Worm (Caenorhabditis elegans) whole organism, young adult: ENCODE results near the gene K01A2.5.
A peak's percentile ranks its signal among the peaks of the same experiment; 100 is the strongest.

Experiments
- B0019.2 ChIP-seq: fragments of 200-800 bp; sonication (Bioruptor generic); conservative IDR thresholded peaks from 2 replicates; pipeline ENCODE4 v1.3.6; 2022; ENCODE audit warnings: missing genetic modification reagents, missing genetic modification characterization, missing compliant biosample characterization
- B0336.3 ChIP-seq: fragments of 200-800 bp; sonication (Bioruptor generic); IDR thresholded peaks from 2 replicates; pipeline ENCODE4 v1.3.6; 2022; ENCODE audit warnings: missing genetic modification characterization, missing compliant biosample characterization
- C06A6.2 ChIP-seq: fragments of 200-800 bp; sonication (Bioruptor generic); conservative IDR thresholded peaks from 2 replicates; pipeline ENCODE4 v1.3.6; 2022; ENCODE audit warnings: missing genetic modification characterization, missing compliant biosample characterization
- C17E4.6 ChIP-seq: fragments of 200-800 bp; sonication (Bioruptor generic); IDR thresholded peaks from 2 replicates; pipeline ENCODE4 v1.3.6; 2022; ENCODE audit warnings: missing genetic modification reagents, missing genetic modification characterization, missing compliant biosample characterization
- D2030.7 ChIP-seq: fragments of 200-800 bp; sonication (Bioruptor generic); IDR thresholded peaks from 2 replicates; pipeline ENCODE4 v1.3.6; 2022; ENCODE audit warnings: missing genetic modification reagents, missing genetic modification characterization, missing compliant biosample characterization
- F10E7.11 ChIP-seq: sonication (generic microtip); optimal IDR thresholded peaks from 2 replicates; lab custom pipeline; 2017; ENCODE audit warnings: mild to moderate bottlenecking, missing genetic modification characterization, moderate library complexity, missing compliant biosample characterization
- F52B5.7 ChIP-seq: sonication (generic microtip); optimal IDR thresholded peaks from 2 replicates; lab custom pipeline; 2016; ENCODE audit warnings: mild to moderate bottlenecking, missing genetic modification characterization, missing compliant biosample characterization
- F57C9.4 ChIP-seq: sonication (generic microtip); optimal IDR thresholded peaks from 2 replicates; lab custom pipeline; 2017; ENCODE audit warnings: mild to moderate bottlenecking, missing genetic modification characterization, missing compliant biosample characterization
- K11D2.4 ChIP-seq: fragments of 200-800 bp; sonication (Bioruptor generic); IDR thresholded peaks from 2 replicates; pipeline ENCODE4 v1.3.6; 2022; ENCODE audit warnings: missing genetic modification reagents, missing genetic modification characterization, missing compliant biosample characterization
- Y53G8AR.9 ChIP-seq: fragments of 200-800 bp; sonication (Bioruptor generic); conservative IDR thresholded peaks from 2 replicates; pipeline ENCODE4 v1.3.6; 2022; ENCODE audit warnings: missing genetic modification reagents, missing genetic modification characterization, missing compliant biosample characterization
- ama-1 ChIP-seq, 3 experiments: fragments of 150-350 bp in 1 of 3; sonication (generic microtip) in 2 of 3; optimal IDR thresholded peaks; 2 replicates each; lab custom pipeline; 2014 to 2018; ENCODE audit warnings: missing biosample characterization in 2 of 3, missing genetic modification characterization in 2 of 3, missing genetic modification reagents in 2 of 3
- athp-1 ChIP-seq: sonication (generic microtip); optimal IDR thresholded peaks from 2 replicates; lab custom pipeline; 2017; ENCODE audit warnings: mild to moderate bottlenecking, missing genetic modification characterization, missing compliant biosample characterization
- attf-3 ChIP-seq: fragments of 200-800 bp; sonication (Bioruptor generic); conservative IDR thresholded peaks from 2 replicates; pipeline ENCODE4 v1.3.6; 2022; ENCODE audit warnings: missing genetic modification reagents, missing genetic modification characterization, missing compliant biosample characterization
- attf-5 ChIP-seq: fragments of 200-800 bp; sonication (Bioruptor generic); optimal IDR thresholded peaks from 2 replicates; lab custom pipeline; 2018; ENCODE audit warnings: mild to moderate bottlenecking, missing genetic modification characterization, missing compliant biosample characterization
- cebp-1 ChIP-seq, 2 experiments: fragments of 200-800 bp in 1 of 2; sonication (Bioruptor generic) in 1 of 2; sonication (generic microtip) in 1 of 2; IDR thresholded peaks in 1 of 2; optimal IDR thresholded peaks in 1 of 2; 2 replicates each; pipeline versions ENCODE4 v1.3.6 to Lab custom; 2017 to 2022; ENCODE audit warnings: missing compliant biosample characterization in 2 of 2, missing genetic modification characterization in 2 of 2, mild to moderate bottlenecking in 1 of 2, missing genetic modification reagents in 1 of 2, moderate library complexity in 1 of 2
- ceh-100 ChIP-seq: fragments of 200-800 bp; sonication (Bioruptor generic); IDR thresholded peaks from 2 replicates; pipeline ENCODE4 v1.3.6; 2022; ENCODE audit warnings: missing genetic modification reagents, missing genetic modification characterization, missing compliant biosample characterization
- ceh-27 ChIP-seq: fragments of 200-800 bp; sonication (Bioruptor generic); optimal IDR thresholded peaks from 2 replicates; lab custom pipeline; 2018; ENCODE audit warnings: mild to moderate bottlenecking, missing genetic modification characterization, moderate library complexity, missing compliant biosample characterization
- ceh-79 ChIP-seq: sonication (generic microtip); optimal IDR thresholded peaks from 2 replicates; lab custom pipeline; 2017; ENCODE audit warnings: mild to moderate bottlenecking, missing genetic modification characterization, missing compliant biosample characterization
- die-1 ChIP-seq: sonication (generic microtip); optimal IDR thresholded peaks from 2 replicates; lab custom pipeline; 2016; ENCODE audit warnings: missing genotype, mild to moderate bottlenecking, missing genetic modification characterization, missing compliant biosample characterization
- dox-1 ChIP-seq: fragments of 200-800 bp; sonication (Bioruptor generic); IDR thresholded peaks from 2 replicates; pipeline ENCODE4 v1.3.6; 2022; ENCODE audit warnings: missing genetic modification reagents, missing genetic modification characterization, missing compliant biosample characterization
- efl-1 ChIP-seq: fragments of 150-350 bp; optimal IDR thresholded peaks from 2 replicates; lab custom pipeline; 2014; ENCODE audit warnings: missing biosample characterization, missing genetic modification reagents, missing genetic modification characterization
- egl-18 ChIP-seq: fragments of 200-800 bp; sonication (Bioruptor generic); IDR thresholded peaks from 2 replicates; pipeline ENCODE4 v1.3.6; 2022; ENCODE audit warnings: missing genetic modification reagents, missing genetic modification characterization, missing compliant biosample characterization
- egl-44 ChIP-seq: fragments of 200-800 bp; sonication (Bioruptor generic); IDR thresholded peaks from 2 replicates; pipeline ENCODE4 v1.3.6; 2022; ENCODE audit warnings: missing genetic modification reagents, missing genetic modification characterization, missing compliant biosample characterization
- ekl-4 ChIP-seq: fragments of 200-800 bp; sonication (Bioruptor generic); IDR thresholded peaks from 2 replicates; pipeline ENCODE4 v1.3.6; 2022; ENCODE audit warnings: missing genetic modification reagents, missing genetic modification characterization, missing compliant biosample characterization
- hlh-26 ChIP-seq: fragments of 200-800 bp; sonication (Bioruptor generic); conservative IDR thresholded peaks from 2 replicates; pipeline ENCODE4 v1.3.6; 2022; ENCODE audit warnings: missing genetic modification reagents, missing genetic modification characterization, missing compliant biosample characterization
- hmg-20 ChIP-seq: fragments of 200-800 bp; sonication (Bioruptor generic); IDR thresholded peaks from 2 replicates; pipeline ENCODE4 v1.3.6; 2022; ENCODE audit warnings: missing genetic modification reagents, missing genetic modification characterization, missing compliant biosample characterization
- hsf-1 ChIP-seq: fragments of 200-800 bp; sonication (Bioruptor generic); IDR thresholded peaks from 2 replicates; pipeline ENCODE4 v1.3.6; 2022; ENCODE audit warnings: missing genetic modification reagents, missing genetic modification characterization, missing compliant biosample characterization
- let-607 ChIP-seq, 2 experiments: fragments of 200-800 bp in 1 of 2; sonication (Bioruptor generic) in 1 of 2; sonication (generic microtip) in 1 of 2; optimal IDR thresholded peaks; 2 replicates each; lab custom pipeline; 2016 to 2018; ENCODE audit warnings: mild to moderate bottlenecking in 2 of 2, missing compliant biosample characterization in 2 of 2, missing genetic modification characterization in 2 of 2, moderate library complexity in 2 of 2, missing genotype in 1 of 2
- lin-35 ChIP-seq, 3 experiments: fragments of 150-350 bp in 2 of 3; sonication (generic microtip) in 1 of 3; optimal IDR thresholded peaks; 2 replicates each; lab custom pipeline; 2014 to 2018; ENCODE audit warnings: missing biosample characterization in 3 of 3, missing genetic modification characterization in 3 of 3, missing genetic modification reagents in 3 of 3
- lir-1 ChIP-seq: fragments of 200-800 bp; sonication (Bioruptor generic); conservative IDR thresholded peaks from 2 replicates; pipeline ENCODE4 v1.3.6; 2022; ENCODE audit warnings: missing genetic modification reagents, missing genetic modification characterization, missing compliant biosample characterization
- madf-10 ChIP-seq: sonication (generic microtip); optimal IDR thresholded peaks from 2 replicates; lab custom pipeline; 2016; ENCODE audit warnings: mild to moderate bottlenecking, missing genetic modification characterization, missing compliant biosample characterization
- madf-3 ChIP-seq: fragments of 200-800 bp; sonication (Bioruptor generic); IDR thresholded peaks from 2 replicates; pipeline ENCODE4 v1.3.6; 2022; ENCODE audit warnings: missing genetic modification reagents, missing genetic modification characterization, missing compliant biosample characterization
- madf-6 ChIP-seq: fragments of 200-800 bp; sonication (Bioruptor generic); IDR thresholded peaks from 2 replicates; pipeline ENCODE4 v1.3.6; 2022; ENCODE audit warnings: missing genetic modification reagents, missing genetic modification characterization, missing compliant biosample characterization
- nfyb-1 ChIP-seq: fragments of 200-800 bp; sonication (Bioruptor generic); IDR thresholded peaks from 2 replicates; pipeline ENCODE4 v1.3.6; 2022; ENCODE audit warnings: missing genetic modification reagents, missing genetic modification characterization, missing compliant biosample characterization
- nhr-27 ChIP-seq: fragments of 200-800 bp; sonication (Bioruptor generic); optimal IDR thresholded peaks from 2 replicates; lab custom pipeline; 2018; ENCODE audit warnings: mild to moderate bottlenecking, missing genetic modification characterization, moderate library complexity, missing compliant biosample characterization
- nhr-90 ChIP-seq: sonication (generic microtip); optimal IDR thresholded peaks from 2 replicates; lab custom pipeline; 2016; ENCODE audit warnings: missing genotype, mild to moderate bottlenecking, missing genetic modification characterization, missing compliant biosample characterization
- pbrm-1 ChIP-seq: fragments of 200-800 bp; sonication (Bioruptor generic); IDR thresholded peaks from 2 replicates; pipeline ENCODE4 v1.3.6; 2022; ENCODE audit warnings: missing genetic modification reagents, missing genetic modification characterization, missing compliant biosample characterization
- rcor-1 ChIP-seq: fragments of 200-800 bp; sonication (Bioruptor generic); IDR thresholded peaks from 2 replicates; pipeline ENCODE4 v1.3.6; 2022; ENCODE audit warnings: missing genetic modification reagents, missing genetic modification characterization, missing compliant biosample characterization
- tbp1 ChIP-seq: fragments of 200-800 bp; sonication (Bioruptor generic); optimal IDR thresholded peaks from 2 replicates; lab custom pipeline; 2018; ENCODE audit warnings: mild to moderate bottlenecking, missing genetic modification characterization, missing compliant biosample characterization
- tlf-1 ChIP-seq: fragments of 200-800 bp; sonication (Bioruptor generic); optimal IDR thresholded peaks from 2 replicates; lab custom pipeline; 2018; ENCODE audit warnings: mild to moderate bottlenecking, missing genetic modification characterization, missing compliant biosample characterization
- unc-62 ChIP-seq: fragments of 150-350 bp; optimal IDR thresholded peaks from 2 replicates; lab custom pipeline; 2014; ENCODE audit warnings: missing biosample characterization, missing genetic modification reagents, missing genetic modification characterization
- ztf-18 ChIP-seq: sonication (generic microtip); optimal IDR thresholded peaks from 2 replicates; lab custom pipeline; 2016; ENCODE audit warnings: missing genotype, mild to moderate bottlenecking, missing genetic modification characterization, missing compliant biosample characterization
- ztf-26 ChIP-seq: sonication (generic microtip); optimal IDR thresholded peaks from 2 replicates; lab custom pipeline; 2017; ENCODE audit warnings: missing genetic modification characterization, missing compliant biosample characterization

Gene K01A2.5

ce11 chrII:285627-286550 lies 15.2 kb upstream of the K01A2.5 start, which contains the start of gene B0432.10 (continued):
- TF ChIP-seq let-607 (tag; optimal IDR thresholded peaks at IDR 0.05; lab: Kevin White, UChicago) (peak in 1 of 2 experiments; percentile 27), attf-5 (GFP tag; lab: Kevin White, UChicago) (peak; percentile 52), unc-62 (GFP tag; lab: Kevin White, UChicago) (no peak), nfyb-1 (GFP tag; lab: Robert Waterston, UW) (peak; percentile 69; the same call in 1 of the 2 replicates), dox-1 (GFP tag; lab: Robert Waterston, UW) (peak; percentile 59), C06A6.2 (GFP tag; lab: Robert Waterston, UW) (0 out of 2 replicates have a peak, but pooled peaks have one; percentile 32), nhr-27 (no peak), pbrm-1 (GFP tag; lab: Robert Waterston, UW) (peak; percentile 46; the same call in 1 of the 2 replicates), tbp1 (peak; percentile 30), lir-1 (GFP tag; lab: Robert Waterston, UW) (0 out of 2 replicates have a peak, but pooled peaks have one; percentile 9), ztf-18 (tag; lab: Kevin White, UChicago) (peak; percentile 94), attf-3 (GFP tag; lab: Robert Waterston, UW) (0 out of 2 replicates have a peak, but pooled peaks have one; percentile 20), efl-1 (GFP tag; lab: Kevin White, UChicago) (peak; percentile 81), ekl-4 (GFP tag; lab: Robert Waterston, UW) (peak; percentile 33; the same call in 1 of the 2 replicates), madf-3 (GFP tag; lab: Robert Waterston, UW) (0 out of 2 replicates have a peak, but pooled peaks have one; percentile 26), C17E4.6 (GFP tag; lab: Robert Waterston, UW) (no peak), tlf-1 (peak; percentile 7), D2030.7 (GFP tag; lab: Robert Waterston, UW) (0 out of 2 replicates have a peak, but pooled peaks have one; percentile 48), die-1 (tag; lab: Kevin White, UChicago) (no peak), ceh-27 (GFP tag; lab: Kevin White, UChicago) (no peak), egl-18 (no peak), B0336.3 (GFP tag; lab: Robert Waterston, UW) (peak; percentile 56; the same call in 1 of the 2 replicates), K11D2.4 (GFP tag; lab: Robert Waterston, UW) (peak; percentile 70; the same call in 1 of the 2 replicates), F52B5.7 (tag; lab: Kevin White, UChicago) (no peak), rcor-1 (GFP tag; lab: Robert Waterston, UW) (peak; percentile 47), ztf-26 (tag; lab: Kevin White, UChicago) (peak; percentile 36), ama-1 (optimal IDR thresholded peaks at IDR 0.05; lab: Kevin White, UChicago) (no peak), ama-1 (GFP tag; optimal IDR thresholded peaks at IDR 0.05; lab: Kevin White, UChicago) (no peak)

- TF ChIP-seq nhr-90 (tag; lab: Kevin White, UChicago) (no peak), ceh-100 (GFP tag; lab: Robert Waterston, UW) (no peak), ceh-79 (tag; lab: Kevin White, UChicago) (no peak), egl-44 (GFP tag; lab: Robert Waterston, UW) (no peak)
These were observed 14.6 kb upstream of the K01A2.5 start, which contains the start of gene misc-1 for ce11 chrII:286551-286724. TSS of gene misc-1 (plus strand) at chrII:286625.

ce11 chrII:288705-289205 lies 12.3 kb upstream of the K01A2.5 start, which contains the start of gene mrpl-41:
TSS of gene mrpl-41 (plus strand) at chrII:288939.
- TF ChIP-seq lin-35 (GFP tag; optimal IDR thresholded peaks at IDR 0.05; lab: Kevin White, UChicago) (peak in 1 of 3 experiments; percentile 21), F52B5.7 (tag; lab: Kevin White, UChicago) (peak; percentile 43), hsf-1 (GFP tag; lab: Robert Waterston, UW) (no peak), Y53G8AR.9 (GFP tag; lab: Robert Waterston, UW) (no peak), ekl-4 (GFP tag; lab: Robert Waterston, UW) (peak; percentile 53; the same call in 1 of the 2 replicates), hlh-26 (GFP tag; lab: Robert Waterston, UW) (no peak), madf-10 (tag; lab: Kevin White, UChicago) (no peak), B0019.2 (no peak), cebp-1 (GFP tag; IDR thresholded peaks at IDR 0.05; lab: Robert Waterston, UW) (no peak), cebp-1 (tag; optimal IDR thresholded peaks at IDR 0.05; lab: Kevin White, UChicago) (peak; percentile 28), attf-5 (GFP tag; lab: Kevin White, UChicago) (no peak), F10E7.11 (tag; lab: Kevin White, UChicago) (peak; percentile 38), F57C9.4 (tag; lab: Kevin White, UChicago) (peak; percentile 3), athp-1 (tag; lab: Kevin White, UChicago) (peak; percentile 11), hmg-20 (GFP tag; lab: Robert Waterston, UW) (0 out of 2 replicates have a peak, but pooled peaks have one; percentile 30), madf-6 (GFP tag; lab: Robert Waterston, UW) (no peak)
